Fruit fly (Drosophila melanogaster) whole organism, pupa: ENCODE measurements around the gene pod1.

Experiments used
- CG13204 ChIP-seq: fragments of 200-800 bp; sonication (Bioruptor generic); optimal IDR thresholded peaks from 2 replicates; lab custom pipeline; 2018; ENCODE audit warnings: missing biosample characterization, mild to moderate bottlenecking, missing genetic modification characterization, moderate library complexity
- CG8159 ChIP-seq: fragments of 200-800 bp; sonication (Bioruptor generic); optimal IDR thresholded peaks from 3 replicates; lab custom pipeline; 2018; ENCODE audit warnings: missing biosample characterization, mild to moderate bottlenecking, missing genetic modification characterization, moderate library complexity
- CG8301 ChIP-seq: fragments of 200-800 bp; sonication (Bioruptor generic); optimal IDR thresholded peaks from 2 replicates; lab custom pipeline; 2018; ENCODE audit warnings: missing biosample characterization, mild to moderate bottlenecking, missing genetic modification characterization
- Pif1B ChIP-seq: fragments of 200-800 bp; sonication (Bioruptor generic); optimal IDR thresholded peaks from 3 replicates; lab custom pipeline; 2016; ENCODE audit warnings: missing biosample characterization, missing genetic modification characterization

DNA sequence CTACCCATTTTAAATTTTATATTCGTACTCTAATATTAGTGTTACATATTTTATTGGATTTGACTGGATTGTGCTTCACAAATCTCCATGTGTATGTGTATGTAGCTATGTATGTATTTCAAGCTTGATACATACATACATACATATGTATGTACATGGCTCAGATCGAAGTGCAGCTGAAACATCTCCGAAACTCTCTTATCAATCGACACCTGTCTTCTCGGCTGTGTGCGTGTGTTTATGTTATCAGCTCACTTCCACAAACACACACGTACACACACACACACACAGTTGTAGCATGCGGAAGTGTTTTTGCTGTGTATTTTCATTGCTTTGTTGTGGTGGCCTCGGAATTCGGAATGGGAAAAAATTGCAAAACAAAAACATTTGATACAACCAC, 55.8 kb downstream of the pod1 start:
- TF ChIP-seq CG13204 (GFP tag; lab: Kevin White, UChicago) (no peak), CG8301 (no peak), Pif1B (GFP tag; lab: Kevin White, UChicago) (no peak), CG8159 (tag; lab: Kevin White, UChicago) (no peak)
